Fruit fly (Drosophila melanogaster) whole organism, embryonic: ENCODE measurements around the gene CG6006.
A peak's percentile ranks its signal among the peaks of the same experiment; 100 is the strongest.

Experiments used
- ATbp ChIP-seq: fragments of 200-800 bp; sonication (Bioruptor generic); optimal IDR thresholded peaks from 2 replicates; lab custom pipeline; 2017; ENCODE audit warnings: missing biosample characterization, mild to moderate bottlenecking, missing genetic modification characterization, missing genetic modification reagents
- Aef1 ChIP-seq: fragments of 200-800 bp; sonication (Bioruptor generic); IDR thresholded peaks from 3 replicates; pipeline ENCODE4 v1.3.6; 2022; ENCODE audit warnings: missing biosample characterization, missing genetic modification characterization
- Bgb ChIP-seq: fragments of 200-800 bp; sonication (Bioruptor generic); IDR thresholded peaks from 2 replicates; pipeline ENCODE4 v1.3.6; 2022; ENCODE audit warnings: missing biosample characterization, missing genetic modification characterization; ENCODE audit not compliant: partially characterized antibody
- BtbVII ChIP-seq: fragments of 200-800 bp; sonication (Bioruptor generic); optimal IDR thresholded peaks from 3 replicates; lab custom pipeline; 2017; ENCODE audit warnings: missing biosample characterization, mild to moderate bottlenecking, missing genetic modification characterization
- Bteb2 ChIP-seq: fragments of 200-800 bp; sonication (Bioruptor generic); optimal IDR thresholded peaks from 2 replicates; lab custom pipeline; 2016; ENCODE audit warnings: missing biosample characterization, missing genetic modification characterization
- CG11093 ChIP-seq: fragments of 200-800 bp; sonication (Bioruptor generic); IDR thresholded peaks from 3 replicates; pipeline ENCODE4 v1.3.6; 2022; ENCODE audit warnings: missing biosample characterization, missing genetic modification characterization
- CG12391 ChIP-seq: fragments of 200-800 bp; sonication (Bioruptor generic); optimal IDR thresholded peaks from 3 replicates; lab custom pipeline; 2018; ENCODE audit warnings: missing biosample characterization, mild to moderate bottlenecking, missing genetic modification characterization, moderate library complexity
- CG12769 ChIP-seq: fragments of 200-800 bp; sonication (Bioruptor generic); optimal IDR thresholded peaks from 2 replicates; lab custom pipeline; 2019; ENCODE audit warnings: missing biosample characterization, mild to moderate bottlenecking, missing genetic modification characterization, moderate library complexity
- CG12942 ChIP-seq: fragments of 200-800 bp; sonication (Bioruptor generic); optimal IDR thresholded peaks from 3 replicates; lab custom pipeline; 2016; ENCODE audit warnings: missing biosample characterization, missing genetic modification characterization
- CG14014 ChIP-seq: fragments of 200-800 bp; sonication (Bioruptor generic); IDR thresholded peaks from 2 replicates; pipeline ENCODE4 v1.3.6; 2022; ENCODE audit warnings: missing biosample characterization, missing genetic modification characterization
- CG15696 ChIP-seq: fragments of 200-800 bp; sonication (Bioruptor generic); optimal IDR thresholded peaks from 2 replicates; lab custom pipeline; 2019; ENCODE audit warnings: missing biosample characterization, mild to moderate bottlenecking, missing genetic modification characterization, moderate library complexity
- CG17328 ChIP-seq: fragments of 200-800 bp; sonication (Bioruptor generic); IDR thresholded peaks from 2 replicates; pipeline ENCODE4 v1.3.6; 2022; ENCODE audit warnings: missing biosample characterization, missing genetic modification characterization
- CG18599 ChIP-seq: fragments of 200-800 bp; sonication (Bioruptor generic); optimal IDR thresholded peaks from 3 replicates; lab custom pipeline; 2017; ENCODE audit warnings: missing biosample characterization, missing genetic modification characterization, mild to moderate bottlenecking, moderate library complexity, missing genetic modification reagents
- CG3163 ChIP-seq: fragments of 200-800 bp; sonication (Bioruptor generic); optimal IDR thresholded peaks from 3 replicates; lab custom pipeline; 2016; ENCODE audit warnings: missing biosample characterization, missing genetic modification characterization
- CG8765 ChIP-seq: fragments of 200-800 bp; sonication (Bioruptor generic); IDR thresholded peaks from 2 replicates; pipeline ENCODE4 v1.3.6; 2022; ENCODE audit warnings: missing biosample characterization, missing genetic modification characterization
- CG9437 ChIP-seq: fragments of 200-800 bp; sonication (Bioruptor generic); optimal IDR thresholded peaks from 2 replicates; lab custom pipeline; 2018; ENCODE audit warnings: missing biosample characterization, mild to moderate bottlenecking, missing genetic modification characterization
- CrebB ChIP-seq: fragments of 200-800 bp; sonication (Bioruptor generic); optimal IDR thresholded peaks from 3 replicates; lab custom pipeline; 2018; ENCODE audit warnings: missing biosample characterization, mild to moderate bottlenecking, missing genetic modification characterization
- D ChIP-seq, 2 experiments: fragments of 200-800 bp in 1 of 2; fragments of >200 bp in 1 of 2; sonication (Bioruptor generic) in 1 of 2; optimal IDR thresholded peaks; 2 replicates in 1 of 2; 3 replicates in 1 of 2; lab custom pipeline; 2017; ENCODE audit warnings: mild to moderate bottlenecking in 1 of 2, missing biosample characterization in 1 of 2, missing genetic modification characterization in 1 of 2, missing genetic modification reagents in 1 of 2
- Gsc ChIP-seq: fragments of 200-800 bp; sonication (Bioruptor generic); IDR thresholded peaks from 2 replicates; pipeline ENCODE4 v1.3.6; 2022; ENCODE audit warnings: missing biosample characterization, missing genetic modification characterization
- Hmx ChIP-seq: fragments of 200-800 bp; sonication (Bioruptor generic); optimal IDR thresholded peaks from 2 replicates; lab custom pipeline; 2016; ENCODE audit warnings: missing biosample characterization, missing genetic modification characterization
- MESR4 ChIP-seq: fragments of 200-800 bp; sonication (Bioruptor generic); optimal IDR thresholded peaks from 2 replicates; lab custom pipeline; 2018; ENCODE audit warnings: missing biosample characterization, mild to moderate bottlenecking, missing genetic modification characterization, moderate library complexity
- NfI ChIP-seq: fragments of 200-800 bp; sonication (Bioruptor generic); optimal IDR thresholded peaks from 3 replicates; lab custom pipeline; 2018; ENCODE audit warnings: missing biosample characterization, mild to moderate bottlenecking, missing genetic modification characterization, moderate library complexity
- Ravus ChIP-seq: fragments of 200-800 bp; sonication (Bioruptor generic); IDR thresholded peaks from 2 replicates; pipeline ENCODE4 v1.3.6; 2022; ENCODE audit warnings: missing biosample characterization, missing genetic modification characterization
- Scr ChIP-seq: fragments of 200-800 bp; sonication (Bioruptor generic); IDR thresholded peaks from 2 replicates; pipeline ENCODE4 v1.3.6; 2022; ENCODE audit warnings: missing biosample characterization, missing genetic modification characterization; ENCODE audit not compliant: partially characterized antibody
- Sox100B ChIP-seq: fragments of 200-800 bp; sonication (Bioruptor generic); optimal IDR thresholded peaks from 3 replicates; lab custom pipeline; 2018; ENCODE audit warnings: missing biosample characterization, mild to moderate bottlenecking, missing genetic modification characterization
- Xrp1 ChIP-seq: fragments of 200-800 bp; sonication (Bioruptor generic); IDR thresholded peaks from 2 replicates; pipeline ENCODE4 v1.3.6; 2022; ENCODE audit warnings: missing biosample characterization, missing genetic modification characterization
- abd-A ChIP-seq: fragments of 200-800 bp; sonication (Bioruptor generic); optimal IDR thresholded peaks from 3 replicates; lab custom pipeline; 2019; ENCODE audit warnings: missing biosample characterization, mild to moderate bottlenecking, missing genetic modification characterization, moderate library complexity
- cad ChIP-seq: fragments of >200 bp; optimal IDR thresholded peaks from 2 replicates; lab custom pipeline; 2017; ENCODE audit warnings: missing biosample characterization, missing genetic modification characterization
- cg ChIP-seq: fragments of 200-800 bp; sonication (Bioruptor generic); optimal IDR thresholded peaks from 3 replicates; lab custom pipeline; 2019; ENCODE audit warnings: missing biosample characterization, mild to moderate bottlenecking, missing genetic modification characterization, moderate library complexity
- chif ChIP-seq, 2 experiments: fragments of 200-800 bp; sonication (Bioruptor generic); optimal IDR thresholded peaks; 3 replicates each; lab custom pipeline; 2016; ENCODE audit warnings: missing biosample characterization in 2 of 2, missing genetic modification characterization in 2 of 2
- disco-r ChIP-seq: fragments of 200-800 bp; sonication (Bioruptor generic); optimal IDR thresholded peaks from 2 replicates; lab custom pipeline; 2016; ENCODE audit warnings: missing biosample characterization, missing genetic modification characterization
- dpn ChIP-seq, 2 experiments: fragments of 200-800 bp; sonication (Bioruptor generic); optimal IDR thresholded peaks; 3 replicates each; lab custom pipeline; 2016; ENCODE audit warnings: missing biosample characterization in 2 of 2, missing genetic modification characterization in 2 of 2
- esg ChIP-seq: fragments of 200-800 bp; sonication (Bioruptor generic); conservative IDR thresholded peaks from 2 replicates; pipeline ENCODE4 v1.3.6; 2022; ENCODE audit warnings: missing biosample characterization, missing genetic modification characterization
- gcm2 ChIP-seq: fragments of 200-800 bp; sonication (Bioruptor generic); optimal IDR thresholded peaks from 2 replicates; lab custom pipeline; 2016; ENCODE audit warnings: missing biosample characterization, missing genetic modification characterization
- jigr1 ChIP-seq: fragments of 200-800 bp; sonication (Bioruptor generic); IDR thresholded peaks from 3 replicates; pipeline ENCODE4 v1.3.6; 2022; ENCODE audit warnings: missing biosample characterization, missing genetic modification characterization
- nau ChIP-seq: fragments of 200-800 bp; sonication (Bioruptor generic); optimal IDR thresholded peaks from 3 replicates; lab custom pipeline; 2017; ENCODE audit warnings: missing biosample characterization, mild to moderate bottlenecking, missing genetic modification characterization, missing genetic modification reagents
- nerfin-1 ChIP-seq: fragments of 200-800 bp; sonication (Bioruptor generic); optimal IDR thresholded peaks from 3 replicates; lab custom pipeline; 2019; ENCODE audit warnings: missing biosample characterization, mild to moderate bottlenecking, missing genetic modification characterization, moderate library complexity
- otp ChIP-seq: fragments of 200-800 bp; sonication (Bioruptor generic); IDR thresholded peaks from 3 replicates; pipeline ENCODE4, ENCODE4 v1.3.6; 2022; ENCODE audit warnings: missing biosample characterization, missing genetic modification characterization
- peb ChIP-seq: fragments of 200-800 bp; sonication (Bioruptor generic); IDR thresholded peaks from 2 replicates; pipeline ENCODE4 v1.3.6; 2022; ENCODE audit warnings: missing biosample characterization, missing genetic modification characterization
- ranshi ChIP-seq: fragments of 200-800 bp; sonication (Bioruptor generic); IDR thresholded peaks from 2 replicates; pipeline ENCODE4 v1.3.6; 2022; ENCODE audit warnings: missing biosample characterization, missing genetic modification characterization
- run ChIP-seq: fragments of 200-800 bp; sonication (Bioruptor generic); optimal IDR thresholded peaks from 3 replicates; lab custom pipeline; 2018; ENCODE audit warnings: missing biosample characterization, mild to moderate bottlenecking, missing genetic modification characterization
- scrt ChIP-seq: fragments of 200-800 bp; sonication (Bioruptor generic); optimal IDR thresholded peaks from 2 replicates; lab custom pipeline; 2018; ENCODE audit warnings: missing biosample characterization, mild to moderate bottlenecking, missing genetic modification characterization, moderate library complexity
- sima ChIP-seq: fragments of 200-800 bp; sonication (Bioruptor generic); optimal IDR thresholded peaks from 2 replicates; lab custom pipeline; 2016; ENCODE audit warnings: missing biosample characterization, missing genetic modification characterization
- sisA ChIP-seq: fragments of 200-800 bp; sonication (Bioruptor generic); IDR thresholded peaks from 2 replicates; pipeline ENCODE4 v1.3.6; 2022; ENCODE audit warnings: missing biosample characterization, missing genetic modification characterization
- sug ChIP-seq: fragments of 200-800 bp; optimal IDR thresholded peaks from 2 replicates; lab custom pipeline; 2019; ENCODE audit warnings: missing biosample characterization, mild to moderate bottlenecking, missing genetic modification characterization, moderate library complexity
- ttk ChIP-seq: fragments of 200-800 bp; sonication (Bioruptor generic); IDR thresholded peaks from 2 replicates; pipeline ENCODE4 v2.1.2; 2022; ENCODE audit warnings: missing biosample characterization, missing genetic modification characterization
- tup ChIP-seq: fragments of 200-800 bp; sonication (Bioruptor generic); optimal IDR thresholded peaks from 2 replicates; lab custom pipeline; 2016; ENCODE audit warnings: missing biosample characterization, mild to moderate bottlenecking, missing genetic modification characterization, moderate library complexity
- twi ChIP-seq: fragments of 200-800 bp; optimal IDR thresholded peaks from 2 replicates; lab custom pipeline; 2019; ENCODE audit warnings: missing biosample characterization, mild to moderate bottlenecking, missing genetic modification characterization, moderate library complexity

The CG6006 gene

dm6 chr3R:16146632-16147453 lies 7.9 kb upstream of the CG6006 start, which contains the start of the genes Mic26-27 and CG5916 (continued):
- TF ChIP-seq sisA (peak; percentile 95), BtbVII (GFP tag; lab: Kevin White, UChicago) (no peak), chif (GFP tag; optimal IDR thresholded peaks at IDR 0.05; lab: Kevin White, UChicago) (peak; percentile 85 to 87), Bgb (GFP tag; lab: Robert Waterston, UW) (peak; percentile 99), CG9437 (peak; percentile 65), Sox100B (GFP tag; lab: Kevin White, UChicago) (no peak), Bteb2 (GFP tag; lab: Kevin White, UChicago) (peak; percentile 77), MESR4 (GFP tag; lab: Kevin White, UChicago) (peak; percentile 74), scrt (GFP tag; lab: Kevin White, UChicago) (peak; percentile 81), peb (peak; percentile 49; the same call in 1 of the 2 replicates), Xrp1 (GFP tag; lab: Robert Waterston, UW) (peak; percentile 87), CG14014 (GFP tag; lab: Robert Waterston, UW) (peak; percentile 35; the same call in 1 of the 2 replicates), CG12391 (tag; lab: Kevin White, UChicago) (peak; percentile 85), ttk (GFP tag; lab: Robert Waterston, UW) (peak; percentile 77), Ravus (GFP tag; lab: Robert Waterston, UW) (no peak), CG3163 (peak; percentile 80), CG17328 (GFP tag; lab: Robert Waterston, UW) (peak; percentile 64; the same call in 1 of the 2 replicates), gcm2 (GFP tag; lab: Kevin White, UChicago) (peak; percentile 25), ATbp (no peak), cad (GFP tag; lab: Kevin White, UChicago) (no peak), dpn (GFP tag; optimal IDR thresholded peaks at IDR 0.05; lab: Kevin White, UChicago) (peak; percentile 71 to 78), nau (GFP tag; lab: Kevin White, UChicago) (no peak), NfI (GFP tag; lab: Kevin White, UChicago) (peak; percentile 56), sima (GFP tag; lab: Kevin White, UChicago) (peak; percentile 1), twi (tag; lab: Kevin White, UChicago) (peak; percentile 85), ranshi (GFP tag; lab: Robert Waterston, UW) (peak; percentile 71), CG18599 (GFP tag; lab: Kevin White, UChicago) (no peak), otp (GFP tag; lab: Robert Waterston, UW) (peak; percentile 61; the same call in 1 of the 3 replicates), run (tag; lab: Kevin White, UChicago) (no peak), CG15696 (tag; lab: Kevin White, UChicago) (peak; percentile 90), CrebB (tag; lab: Kevin White, UChicago) (no peak), nerfin-1 (peak; percentile 82), sug (tag; lab: Kevin White, UChicago) (no peak), disco-r (GFP tag; lab: Kevin White, UChicago) (peak; percentile 86), Hmx (GFP tag; lab: Kevin White, UChicago) (no peak), CG8765 (GFP tag; lab: Robert Waterston, UW) (peak; percentile 86; the same call in 1 of the 2 replicates), CG12942 (GFP tag; lab: Kevin White, UChicago) (peak; percentile 84), CG12769 (tag; lab: Kevin White, UChicago) (no peak), abd-A (tag; lab: Kevin White, UChicago) (no peak), Aef1 (GFP tag; lab: Robert Waterston, UW) (peak; percentile 88), D (optimal IDR thresholded peaks at IDR 0.05; lab: Kevin White, UChicago) (peak; percentile 11), D (GFP tag; optimal IDR thresholded peaks at IDR 0.05; lab: Kevin White, UChicago) (peak; percentile 23), CG11093 (GFP tag; lab: Robert Waterston, UW) (peak; percentile 67; the same call in 1 of the 3 replicates), esg (GFP tag; lab: Robert Waterston, UW) (peak; percentile 75), cg (GFP tag; lab: Kevin White, UChicago) (no peak), Gsc (GFP tag; lab: Robert Waterston, UW) (peak; percentile 69), tup (GFP tag; lab: Kevin White, UChicago) (no peak), jigr1 (GFP tag; lab: Robert Waterston, UW) (peak; percentile 69; the same call in 2 of the 3 replicates), Scr (GFP tag; lab: Robert Waterston, UW) (peak; percentile 99)
